Fruit fly (Drosophila melanogaster): ENCODE data around the gene Dip-B.

The Dip-B gene

dm6 chr3R:13822602-13823220, 40.6 kb downstream of the Dip-B start (continued):
- peak; percentile 27; the same call in 1 of the 2 replicates for TF ChIP-seq Xrp1 (GFP tag; IDR thresholded peaks at IDR 0.05)
- TF ChIP-seq psq (GFP tag; optimal IDR thresholded peaks at IDR 0.05) = no peak
- no peak for TF ChIP-seq Rx (GFP tag; IDR thresholded peaks at IDR 0.05)
- no peak for TF ChIP-seq CG17829 (tag; optimal IDR thresholded peaks at IDR 0.05)
- TF ChIP-seq gem (tag; optimal IDR thresholded peaks at IDR 0.05) = peak; percentile 3

dm6 chr3R:13827953-13828922, 46.1 kb downstream of the Dip-B start, which contains the start of gene Mst87F:
Gene Mst87F, minus strand, starts transcription at chr3R:13828008.
- TF ChIP-seq sens (GFP tag) (peak; percentile 57), Meics (GFP tag; optimal IDR thresholded peaks at IDR 0.05) (peak; percentile 15), Ets65A (GFP tag) (peak; percentile 26), CG30020 (tag; optimal IDR thresholded peaks at IDR 0.05) (no peak), nom (GFP tag; optimal IDR thresholded peaks at IDR 0.05) (peak; percentile 32), Chrac-16 (GFP tag; optimal IDR thresholded peaks at IDR 0.05) (no peak)

dm6 chr3R:13831042-13831441, 49.0 kb downstream of the Dip-B start:
- TF ChIP-seq sens (GFP tag) (peak; percentile 55), zen2 (GFP tag; IDR thresholded peaks at IDR 0.05; ENCODE audit: partially characterized antibody) (no peak), CG15696 (tag; optimal IDR thresholded peaks at IDR 0.05) (no peak), phol (tag; optimal IDR thresholded peaks at IDR 0.05) (peak; percentile 10), ap (GFP tag; IDR thresholded peaks at IDR 0.05) (no peak), CG33213 (GFP tag; optimal IDR thresholded peaks at IDR 0.05) (no peak), CG8924 (tag; optimal IDR thresholded peaks at IDR 0.05) (no peak), Side (GFP tag; optimal IDR thresholded peaks at IDR 0.05) (no peak), Drgx (GFP tag; IDR thresholded peaks at IDR 0.05) (peak; percentile 56), Sry-β (GFP tag; optimal IDR thresholded peaks at IDR 0.05) (no peak)

- TF ChIP-seq HLH3B (GFP tag; IDR thresholded peaks at IDR 0.05) = peak; percentile 30
- no peak for TF ChIP-seq CG11560 (tag; IDR thresholded peaks at IDR 0.05)
- no peak for TF ChIP-seq fd96Cb (tag; optimal IDR thresholded peaks at IDR 0.05)
- TF ChIP-seq cas (GFP tag; IDR thresholded peaks at IDR 0.05) = no peak
- peak; percentile 27 for TF ChIP-seq CG3407 (GFP tag; optimal IDR thresholded peaks at IDR 0.05)
- no peak for TF ChIP-seq dati (GFP tag; IDR thresholded peaks at IDR 0.05)
- peak; percentile 43 to 70 for TF ChIP-seq bsh (GFP tag; optimal IDR thresholded peaks at IDR 0.05)
- no peak for TF ChIP-seq CTCF (GFP tag; optimal IDR thresholded peaks at IDR 0.05)
- peak; percentile 53 for TF ChIP-seq sens (GFP tag)
- TF ChIP-seq lola (GFP tag; optimal IDR thresholded peaks at IDR 0.05) = no peak
- TF ChIP-seq ase (GFP tag; IDR thresholded peaks at IDR 0.05) = peak; percentile 61; the same call in 1 of the 3 replicates
- peak in 1 of 2 experiments; percentile 34 for TF ChIP-seq dpn (GFP tag; optimal IDR thresholded peaks at IDR 0.05)
- no peak for TF ChIP-seq Nf-YA (GFP tag; IDR thresholded peaks at IDR 0.05)
- TF ChIP-seq stwl (tag; optimal IDR thresholded peaks at IDR 0.05) = no peak
- peak; percentile 31; the same call in 1 of the 2 replicates for TF ChIP-seq CG4360 (GFP tag; IDR thresholded peaks at IDR 0.05)
- no peak for TF ChIP-seq zfh2 (GFP tag; optimal IDR thresholded peaks at IDR 0.05)
- no peak for TF ChIP-seq ash1 (GFP tag; optimal IDR thresholded peaks at IDR 0.05)
- no peak for TF ChIP-seq CG6272 (GFP tag; IDR thresholded peaks at IDR 0.05)
- TF ChIP-seq CG3847 (GFP tag; IDR thresholded peaks at IDR 0.05) = peak; percentile 65
- TF ChIP-seq chinmo (GFP tag; IDR thresholded peaks at IDR 0.05; ENCODE audit: partially characterized antibody) = no peak
- TF ChIP-seq CG2712 (tag; optimal IDR thresholded peaks at IDR 0.05) = peak; percentile 72
- TF ChIP-seq Fer2 (tag; optimal IDR thresholded peaks at IDR 0.05) = no peak
- TF ChIP-seq CG18262 (tag; optimal IDR thresholded peaks at IDR 0.05) = peak; percentile 66
- TF ChIP-seq sisA (GFP tag; IDR thresholded peaks at IDR 0.05) = 0 out of 2 replicates have a peak, but pooled peaks have one; percentile 10
- peak; percentile 67 for TF ChIP-seq nmo (GFP tag; optimal IDR thresholded peaks at IDR 0.05)
These were observed 49.6 kb downstream of the Dip-B start for dm6 chr3R:13831596-13832119.

Data from whole organism, embryonic.